Worm (Caenorhabditis elegans): Measurements from ENCODE around the gene crp-1.
A peak's percentile ranks its signal among the peaks of the same experiment; 100 is the strongest.
"Not testable (repeated sequence)": the region's sequence is repeated elsewhere in the genome, so short reads cannot be mapped to it uniquely, and the experiment has no call there.

DNA sequence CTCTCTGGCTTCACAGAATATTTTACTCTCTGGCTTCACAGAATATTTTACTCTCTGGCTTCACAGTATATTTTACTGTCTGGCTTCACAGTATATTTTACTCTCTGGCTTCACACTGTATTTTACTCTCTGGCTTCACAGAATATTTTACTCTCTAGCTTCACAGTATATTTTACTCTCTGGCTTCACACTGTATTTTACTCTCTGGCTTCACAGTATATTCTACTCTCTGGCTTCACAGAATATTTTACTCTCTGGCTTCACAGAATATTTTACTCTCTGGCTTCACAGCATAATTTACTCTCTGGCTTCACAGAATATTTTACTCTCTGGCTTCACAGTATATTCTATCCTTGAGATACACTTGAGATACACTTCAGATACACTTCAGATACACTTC lies 28.0 kb upstream of the crp-1 start:
- not testable (repeated sequence) for TF ChIP-seq ama-1 (optimal IDR thresholded peaks at IDR 0.05); B0310.2 (tag; optimal IDR thresholded peaks at IDR 0.05); hnd-1 (tag; optimal IDR thresholded peaks at IDR 0.05); hmg-4 (GFP tag; optimal IDR thresholded peaks at IDR 0.05); ceh-36 (tag; optimal IDR thresholded peaks at IDR 0.05); tra-4 (tag; optimal IDR thresholded peaks at IDR 0.05); pes-1 (GFP tag; IDR thresholded peaks at IDR 0.05); scrt-1 (GFP tag; IDR thresholded peaks at IDR 0.05); ets-7 (tag; optimal IDR thresholded peaks at IDR 0.05); ceh-13 (GFP tag; optimal IDR thresholded peaks at IDR 0.05)
- TF ChIP-seq sea-1 (GFP tag; conservative IDR thresholded peaks at IDR 0.05) (0 out of 2 replicates have a peak, but pooled peaks have one; percentile 44), tbx-11 (GFP tag; IDR thresholded peaks at IDR 0.05) (peak; percentile 58; the same call in 1 of the 2 replicates), tbx-37 (GFP tag; conservative IDR thresholded peaks at IDR 0.05) (peak; percentile 77; the same call in 1 of the 2 replicates), flt-1 (GFP tag; IDR thresholded peaks at IDR 0.05) (peak; percentile 71)

All from whole organism, early embryonic.